Fruit fly (Drosophila melanogaster) whole organism, embryonic: ENCODE measurements around the gene CG46317.
A peak's percentile ranks its signal among the peaks of the same experiment; 100 is the strongest.

Experiments used
- Aef1 ChIP-seq: fragments of 200-800 bp; sonication (Bioruptor generic); IDR thresholded peaks from 3 replicates; pipeline ENCODE4 v1.3.6; 2022; ENCODE audit warnings: missing biosample characterization, missing genetic modification characterization
- CG10147 ChIP-seq: fragments of 200-800 bp; sonication (Bioruptor generic); optimal IDR thresholded peaks from 2 replicates; lab custom pipeline; 2019; ENCODE audit warnings: missing biosample characterization, mild to moderate bottlenecking, missing genetic modification characterization, moderate library complexity
- CG10209 ChIP-seq: fragments of 200-800 bp; sonication (Bioruptor generic); optimal IDR thresholded peaks from 3 replicates; lab custom pipeline; 2017; ENCODE audit warnings: missing biosample characterization, mild to moderate bottlenecking, missing genetic modification characterization, missing genetic modification reagents
- CG10959 ChIP-seq: fragments of 200-800 bp; sonication (Bioruptor generic); IDR thresholded peaks from 2 replicates; pipeline ENCODE4 v1.3.6; 2022; ENCODE audit warnings: missing biosample characterization, missing genetic modification characterization
- CG10979 ChIP-seq: fragments of 200-800 bp; sonication (Bioruptor generic); optimal IDR thresholded peaks from 2 replicates; lab custom pipeline; 2018; ENCODE audit warnings: missing biosample characterization, mild to moderate bottlenecking, missing genetic modification characterization, moderate library complexity
- CG13424 ChIP-seq: fragments of 200-800 bp; sonication (Bioruptor generic); optimal IDR thresholded peaks from 2 replicates; lab custom pipeline; 2019; ENCODE audit warnings: missing biosample characterization, mild to moderate bottlenecking, missing genetic modification characterization, moderate library complexity
- CG14710 ChIP-seq: fragments of 200-800 bp; sonication (Bioruptor generic); optimal IDR thresholded peaks from 3 replicates; lab custom pipeline; 2019; ENCODE audit warnings: missing biosample characterization, mild to moderate bottlenecking, missing genetic modification characterization, moderate library complexity
- CG1602 ChIP-seq: fragments of 200-800 bp; sonication (Bioruptor generic); optimal IDR thresholded peaks from 3 replicates; lab custom pipeline; 2016; ENCODE audit warnings: missing biosample characterization, missing genetic modification characterization
- CG17385 ChIP-seq: fragments of 200-800 bp; sonication (Bioruptor generic); optimal IDR thresholded peaks from 3 replicates; lab custom pipeline; 2018; ENCODE audit warnings: missing biosample characterization, mild to moderate bottlenecking, missing genetic modification characterization
- CG1832 ChIP-seq: fragments of 200-800 bp; sonication (Bioruptor generic); optimal IDR thresholded peaks from 2 replicates; lab custom pipeline; 2017; ENCODE audit warnings: missing biosample characterization, mild to moderate bottlenecking, missing genetic modification characterization, inconsistent platforms
- CG2120 ChIP-seq: fragments of 200-800 bp; sonication (Bioruptor generic); optimal IDR thresholded peaks from 3 replicates; lab custom pipeline; 2016; ENCODE audit warnings: missing biosample characterization, missing genetic modification characterization
- CG30403 ChIP-seq: fragments of 200-800 bp; sonication (Bioruptor generic); optimal IDR thresholded peaks from 3 replicates; lab custom pipeline; 2016; ENCODE audit warnings: missing biosample characterization, missing genetic modification characterization
- CG33557 ChIP-seq: fragments of 200-800 bp; sonication (Bioruptor generic); optimal IDR thresholded peaks from 2 replicates; lab custom pipeline; 2019; ENCODE audit warnings: missing biosample characterization, mild to moderate bottlenecking, missing genetic modification characterization, moderate library complexity
- CG4360 ChIP-seq: fragments of 200-800 bp; sonication (Bioruptor generic); IDR thresholded peaks from 2 replicates; pipeline ENCODE4 v1.3.6; 2022; ENCODE audit warnings: missing biosample characterization, missing genetic modification characterization
- CG5245 ChIP-seq: fragments of 200-800 bp; sonication (Bioruptor generic); optimal IDR thresholded peaks from 3 replicates; lab custom pipeline; 2016; ENCODE audit warnings: missing biosample characterization, missing genetic modification characterization
- CG8359 ChIP-seq: fragments of 200-800 bp; sonication (Bioruptor generic); optimal IDR thresholded peaks from 2 replicates; lab custom pipeline; 2017; ENCODE audit warnings: missing biosample characterization, mild to moderate bottlenecking, missing genetic modification characterization, borderline replicate concordance
- CG9437 ChIP-seq: fragments of 200-800 bp; sonication (Bioruptor generic); optimal IDR thresholded peaks from 2 replicates; lab custom pipeline; 2018; ENCODE audit warnings: missing biosample characterization, mild to moderate bottlenecking, missing genetic modification characterization
- CoRest ChIP-seq: fragments of 200-800 bp; sonication (Bioruptor generic); optimal IDR thresholded peaks from 3 replicates; lab custom pipeline; 2018; ENCODE audit warnings: missing biosample characterization, mild to moderate bottlenecking, missing genetic modification characterization, moderate library complexity
- Deaf1 ChIP-seq: fragments of 200-800 bp; optimal IDR thresholded peaks from 3 replicates; lab custom pipeline; 2019; ENCODE audit warnings: missing biosample characterization, mild to moderate bottlenecking, missing genetic modification characterization, moderate library complexity
- Dll ChIP-seq: fragments of 200-800 bp; sonication (Bioruptor generic); IDR thresholded peaks from 4 replicates; pipeline ENCODE4 v1.3.6; 2022; ENCODE audit warnings: missing biosample characterization, missing genetic modification characterization; ENCODE audit not compliant: partially characterized antibody
- E2f2 ChIP-seq: fragments of 200-800 bp; sonication (Bioruptor generic); IDR thresholded peaks from 2 replicates; pipeline ENCODE4 v1.3.6; 2022; ENCODE audit warnings: missing biosample characterization, missing genetic modification characterization
- ERR ChIP-seq: fragments of 200-800 bp; sonication (Bioruptor generic); optimal IDR thresholded peaks from 2 replicates; lab custom pipeline; 2016; ENCODE audit warnings: missing biosample characterization, missing genetic modification characterization
- Fer1 ChIP-seq: fragments of 200-800 bp; sonication (Bioruptor generic); optimal IDR thresholded peaks from 2 replicates; lab custom pipeline; 2017; ENCODE audit warnings: missing biosample characterization, mild to moderate bottlenecking, missing genetic modification characterization
- Fer3 ChIP-seq: fragments of 200-800 bp; sonication (Bioruptor generic); optimal IDR thresholded peaks from 2 replicates; lab custom pipeline; 2018; ENCODE audit warnings: missing biosample characterization, mild to moderate bottlenecking, missing genetic modification characterization, moderate library complexity
- HHEX ChIP-seq: fragments of 200-800 bp; sonication (Bioruptor generic); optimal IDR thresholded peaks from 3 replicates; lab custom pipeline; 2017; ENCODE audit warnings: missing biosample characterization, mild to moderate bottlenecking, missing genetic modification characterization, missing genetic modification reagents
- Hr3 ChIP-seq: fragments of 200-800 bp; sonication (Bioruptor generic); optimal IDR thresholded peaks from 3 replicates; lab custom pipeline; 2016; ENCODE audit warnings: missing biosample characterization, missing genetic modification characterization
- Jarid2 ChIP-seq: fragments of 200-800 bp; sonication (Bioruptor generic); optimal IDR thresholded peaks from 3 replicates; lab custom pipeline; 2017; ENCODE audit warnings: mild to moderate bottlenecking, missing biosample characterization, missing genetic modification reagents, missing genetic modification characterization
- Nf-YC ChIP-seq: fragments of 200-800 bp; optimal IDR thresholded peaks from 3 replicates; lab custom pipeline; 2019; ENCODE audit warnings: missing biosample characterization, mild to moderate bottlenecking, missing genetic modification characterization, moderate library complexity
- NfI ChIP-seq: fragments of 200-800 bp; sonication (Bioruptor generic); optimal IDR thresholded peaks from 3 replicates; lab custom pipeline; 2018; ENCODE audit warnings: missing biosample characterization, mild to moderate bottlenecking, missing genetic modification characterization, moderate library complexity
- Scr ChIP-seq: fragments of 200-800 bp; sonication (Bioruptor generic); IDR thresholded peaks from 2 replicates; pipeline ENCODE4 v1.3.6; 2022; ENCODE audit warnings: missing biosample characterization, missing genetic modification characterization; ENCODE audit not compliant: partially characterized antibody
- Tbp ChIP-seq: fragments of >200 bp; optimal IDR thresholded peaks from 2 replicates; lab custom pipeline; 2018; ENCODE audit warnings: missing biosample characterization, missing genetic modification characterization
- ab ChIP-seq: fragments of 200-800 bp; sonication (Bioruptor generic); optimal IDR thresholded peaks from 2 replicates; lab custom pipeline; 2016; ENCODE audit warnings: missing biosample characterization, missing genetic modification characterization
- ara ChIP-seq: fragments of 200-800 bp; sonication (Bioruptor generic); IDR thresholded peaks from 2 replicates; pipeline ENCODE4 v1.3.6; 2022; ENCODE audit warnings: missing biosample characterization, missing genetic modification characterization
- ase ChIP-seq: fragments of 200-800 bp; sonication (Bioruptor generic); IDR thresholded peaks from 3 replicates; pipeline ENCODE4 v1.3.6; 2022; ENCODE audit warnings: missing biosample characterization, missing genetic modification characterization
- br ChIP-seq: fragments of >200 bp; optimal IDR thresholded peaks from 2 replicates; lab custom pipeline; 2017
- dmrt11E ChIP-seq: fragments of 200-800 bp; sonication (Bioruptor generic); optimal IDR thresholded peaks from 3 replicates; lab custom pipeline; 2018; ENCODE audit warnings: missing biosample characterization, mild to moderate bottlenecking, missing genetic modification characterization, moderate library complexity
- dpn ChIP-seq, 2 experiments: fragments of 200-800 bp; sonication (Bioruptor generic); optimal IDR thresholded peaks; 3 replicates each; lab custom pipeline; 2016; ENCODE audit warnings: missing biosample characterization in 2 of 2, missing genetic modification characterization in 2 of 2
- eyg ChIP-seq: fragments of 200-800 bp; sonication (Bioruptor generic); optimal IDR thresholded peaks from 3 replicates; lab custom pipeline; 2016; ENCODE audit warnings: missing biosample characterization, missing genetic modification characterization
- fd96Cb ChIP-seq: fragments of 200-800 bp; sonication (Bioruptor generic); optimal IDR thresholded peaks from 2 replicates; lab custom pipeline; 2018; ENCODE audit warnings: missing biosample characterization, mild to moderate bottlenecking, missing genetic modification characterization, moderate library complexity
- hb ChIP-seq: fragments of 200-800 bp; sonication (Bioruptor generic); IDR thresholded peaks from 3 replicates; pipeline ENCODE4 v1.3.6; 2022; ENCODE audit warnings: missing biosample characterization, missing genetic modification characterization; ENCODE audit not compliant: partially characterized antibody
- jing ChIP-seq: fragments of 200-800 bp; sonication (Bioruptor generic); optimal IDR thresholded peaks from 2 replicates; lab custom pipeline; 2018; ENCODE audit warnings: missing biosample characterization, mild to moderate bottlenecking, missing genetic modification characterization
- lilli ChIP-seq: fragments of 200-800 bp; sonication (Bioruptor generic); optimal IDR thresholded peaks from 3 replicates; lab custom pipeline; 2016; ENCODE audit warnings: missing biosample characterization, missing genetic modification characterization
- lmd ChIP-seq: fragments of 200-800 bp; sonication (Bioruptor generic); IDR thresholded peaks from 2 replicates; pipeline ENCODE4 v1.3.6; 2022; ENCODE audit warnings: missing biosample characterization, missing genetic modification characterization
- nerfin-1 ChIP-seq: fragments of 200-800 bp; sonication (Bioruptor generic); optimal IDR thresholded peaks from 3 replicates; lab custom pipeline; 2019; ENCODE audit warnings: missing biosample characterization, mild to moderate bottlenecking, missing genetic modification characterization, moderate library complexity
- nerfin-2 ChIP-seq: fragments of 200-800 bp; sonication (Bioruptor generic); IDR thresholded peaks from 2 replicates; pipeline ENCODE4 v1.3.6; 2022; ENCODE audit warnings: missing biosample characterization, missing genetic modification characterization; ENCODE audit not compliant: partially characterized antibody
- pzg ChIP-seq: fragments of 200-800 bp; sonication (Bioruptor generic); optimal IDR thresholded peaks from 3 replicates; lab custom pipeline; 2018; ENCODE audit warnings: missing biosample characterization, mild to moderate bottlenecking, missing genetic modification characterization, moderate library complexity
- trem ChIP-seq: fragments of 200-800 bp; optimal IDR thresholded peaks from 3 replicates; lab custom pipeline; 2019; ENCODE audit warnings: missing biosample characterization, mild to moderate bottlenecking, missing genetic modification characterization, moderate library complexity
- trh ChIP-seq: fragments of 200-800 bp; sonication (Bioruptor generic); optimal IDR thresholded peaks from 2 replicates; lab custom pipeline; 2016; ENCODE audit warnings: missing biosample characterization, missing genetic modification characterization
- tup ChIP-seq: fragments of 200-800 bp; sonication (Bioruptor generic); optimal IDR thresholded peaks from 2 replicates; lab custom pipeline; 2016; ENCODE audit warnings: missing biosample characterization, mild to moderate bottlenecking, missing genetic modification characterization, moderate library complexity
- zen ChIP-seq: fragments of 200-800 bp; sonication (Bioruptor generic); optimal IDR thresholded peaks from 3 replicates; lab custom pipeline; 2018; ENCODE audit warnings: missing biosample characterization, mild to moderate bottlenecking, missing genetic modification characterization, moderate library complexity

CG46317 gene

dm6 chrX:14233843-14234337 is 27.1 kb upstream of the CG46317 start, which contains the start of gene CG42271 (continued):
- TF ChIP-seq Nf-YC = peak; percentile 61
- TF ChIP-seq CG4360 (GFP tag; lab: Robert Waterston, UW) = peak; percentile 86
- TF ChIP-seq CG14710 = peak; percentile 99
- TF ChIP-seq hb = peak; percentile 93
- TF ChIP-seq fd96Cb (tag; lab: Kevin White, UChicago) = peak; percentile 16
- TF ChIP-seq nerfin-1 = peak; percentile 34
- TF ChIP-seq trh (GFP tag; lab: Kevin White, UChicago) = no peak
- no peak for TF ChIP-seq tup
- TF ChIP-seq CG9437 (GFP tag; lab: Kevin White, UChicago) = peak; percentile 38
- no peak for TF ChIP-seq Aef1 (GFP tag; lab: Robert Waterston, UW)
- peak in 1 of 2 experiments; percentile 4 for TF ChIP-seq dpn (GFP tag; optimal IDR thresholded peaks at IDR 0.05; lab: Kevin White, UChicago)
- TF ChIP-seq CoRest (tag; lab: Kevin White, UChicago) = peak; percentile 76
- TF ChIP-seq CG30403 (GFP tag; lab: Kevin White, UChicago) = peak; percentile 43
- peak; percentile 5 for TF ChIP-seq CG2120 (GFP tag; lab: Kevin White, UChicago)
- peak; percentile 21 for TF ChIP-seq CG10147 (GFP tag; lab: Kevin White, UChicago)
- no peak for TF ChIP-seq Tbp
- peak; percentile 79 for TF ChIP-seq nerfin-2 (GFP tag; lab: Robert Waterston, UW)
- no peak for TF ChIP-seq br (lab: Kevin White, UChicago)
- no peak for TF ChIP-seq ERR (GFP tag; lab: Kevin White, UChicago)
- peak; percentile 25 for TF ChIP-seq CG33557
- no peak for TF ChIP-seq ab (GFP tag; lab: Kevin White, UChicago)
- TF ChIP-seq Scr (GFP tag; lab: Robert Waterston, UW) = peak; percentile 97
- TF ChIP-seq CG13424 (tag; lab: Kevin White, UChicago) = peak; percentile 63
- TF ChIP-seq eyg (GFP tag; lab: Kevin White, UChicago) = no peak
- 0 out of 2 replicates have a peak, but pooled peaks have one; percentile 22 for TF ChIP-seq E2f2
- no peak for TF ChIP-seq CG10959 (GFP tag; lab: Robert Waterston, UW)
- peak; percentile 23; the same call in 1 of the 2 replicates for TF ChIP-seq lmd
- TF ChIP-seq trem (tag; lab: Kevin White, UChicago) = peak; percentile 50
- peak; percentile 46 for TF ChIP-seq Hr3 (GFP tag; lab: Kevin White, UChicago)
- TF ChIP-seq NfI (GFP tag; lab: Kevin White, UChicago) = peak; percentile 61
- TF ChIP-seq CG8359 (GFP tag; lab: Kevin White, UChicago) = peak; percentile 18
- TF ChIP-seq Deaf1 = peak; percentile 14
- peak; percentile 5 for TF ChIP-seq CG10979
- TF ChIP-seq Dll (GFP tag; lab: Robert Waterston, UW) = peak; percentile 97
- peak; percentile 8 for TF ChIP-seq HHEX (GFP tag; lab: Kevin White, UChicago)
- TF ChIP-seq CG5245 = no peak
- no peak for TF ChIP-seq CG10209 (GFP tag; lab: Kevin White, UChicago)
- peak; percentile 46 for TF ChIP-seq Fer1
- TF ChIP-seq ase (GFP tag; lab: Robert Waterston, UW) = no peak
- no peak for TF ChIP-seq Jarid2
- TF ChIP-seq lilli (GFP tag; lab: Kevin White, UChicago) = peak; percentile 8
- TF ChIP-seq CG1602 (GFP tag; lab: Kevin White, UChicago) = peak; percentile 12
- TF ChIP-seq zen = peak; percentile 53
- TF ChIP-seq CG17385 (GFP tag; lab: Kevin White, UChicago) = peak; percentile 13
- TF ChIP-seq Fer3 (tag; lab: Kevin White, UChicago) = peak; percentile 47
- no peak for TF ChIP-seq CG1832 (GFP tag; lab: Kevin White, UChicago)
- TF ChIP-seq dmrt11E (tag; lab: Kevin White, UChicago) = peak; percentile 53
- TF ChIP-seq pzg = peak; percentile 34
- peak; percentile 33; the same call in 1 of the 2 replicates for TF ChIP-seq ara
- TF ChIP-seq jing (GFP tag; lab: Kevin White, UChicago) = no peak
